Worm (Caenorhabditis elegans) whole organism, L3 larva: ENCODE measurements around the gene B0513.4.

Source experiments
- egl-27 ChIP-seq: sonication (generic microtip); optimal IDR thresholded peaks from 4 replicates; lab custom pipeline; 2017; ENCODE audit warnings: missing biosample characterization, missing genetic modification reagents, missing genetic modification characterization
- jun-1 ChIP-seq: fragments of 150-350 bp; optimal IDR thresholded peaks from 2 replicates; lab custom pipeline; 2014; ENCODE audit warnings: missing biosample characterization, missing genetic modification reagents, missing genetic modification characterization
- nhr-76 ChIP-seq: fragments of 150-350 bp; sonication (generic microtip); optimal IDR thresholded peaks from 5 replicates; lab custom pipeline; 2014; ENCODE audit warnings: missing biosample characterization, missing genetic modification characterization
- nhr-77 ChIP-seq: fragments of 150-350 bp; optimal IDR thresholded peaks from 2 replicates; lab custom pipeline; 2014; ENCODE audit warnings: missing biosample characterization, missing genetic modification characterization
- zag-1 ChIP-seq: fragments of 150-350 bp; optimal IDR thresholded peaks from 2 replicates; lab custom pipeline; 2014; ENCODE audit warnings: missing biosample characterization, missing genetic modification characterization
- ztf-4 ChIP-seq: fragments of 150-350 bp; optimal IDR thresholded peaks from 2 replicates; lab custom pipeline; 2014; ENCODE audit warnings: missing biosample characterization, missing genetic modification characterization

- no peak for TF ChIP-seq nhr-77 (tag; lab: Kevin White, UChicago)
- no peak for TF ChIP-seq jun-1
- no peak for TF ChIP-seq nhr-76 (tag; lab: Kevin White, UChicago)
- TF ChIP-seq egl-27, result no peak
- no peak for TF ChIP-seq zag-1
- no peak for TF ChIP-seq ztf-4 (tag; lab: Kevin White, UChicago)
Measured at ce11 chrIV:13910931-13911330, 31.0 kb downstream of the B0513.4 start.
